Worm (Caenorhabditis elegans): ENCODE results near the gene stdh-4.
"Not testable (repeated sequence)": the region's sequence is repeated elsewhere in the genome, so short reads cannot be mapped to it uniquely, and the experiment has no call there.

stdh-4 gene

DNA sequence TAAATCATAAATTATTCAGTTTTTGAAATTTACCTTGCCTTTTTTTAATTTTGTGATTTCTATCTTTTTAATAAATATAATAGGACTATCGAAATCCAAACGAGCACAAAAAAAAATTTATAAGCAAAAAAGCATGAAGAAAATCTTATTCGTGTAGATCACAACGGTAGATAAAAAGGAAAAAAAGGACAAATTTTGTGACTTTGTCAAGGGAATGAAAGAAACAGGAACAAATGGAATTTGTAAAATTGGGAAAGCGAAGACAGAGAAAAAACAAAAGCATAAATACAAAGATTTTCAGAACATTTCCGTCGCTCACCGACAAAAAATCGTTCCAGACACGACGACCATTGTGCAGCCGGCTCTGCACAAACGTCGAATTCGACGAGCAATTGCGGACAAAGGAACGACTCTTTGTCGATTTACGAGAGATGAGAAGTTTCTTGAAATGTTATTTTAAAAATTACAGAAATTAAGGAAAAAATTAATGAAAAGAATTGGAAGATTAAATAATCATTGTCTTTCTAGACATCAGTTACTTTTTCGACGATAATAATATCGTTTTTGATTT is 30.2 kb upstream of the stdh-4 start, which contains the start of gene F45F2.10:
F45F2.10 (minus strand) TSS at position 51 of the 571 bp plus-strand sequence.
- no peak for TF ChIP-seq elt-3 (tag; optimal IDR thresholded peaks at IDR 0.05)
- TF ChIP-seq snpc-4 (tag; optimal IDR thresholded peaks at IDR 0.05) = peak; percentile 30
- peak; percentile 6 for TF ChIP-seq R02D3.7 (tag; optimal IDR thresholded peaks at IDR 0.05)
- peak; percentile 1 for TF ChIP-seq nhr-129 (tag; optimal IDR thresholded peaks at IDR 0.05)

DNA sequence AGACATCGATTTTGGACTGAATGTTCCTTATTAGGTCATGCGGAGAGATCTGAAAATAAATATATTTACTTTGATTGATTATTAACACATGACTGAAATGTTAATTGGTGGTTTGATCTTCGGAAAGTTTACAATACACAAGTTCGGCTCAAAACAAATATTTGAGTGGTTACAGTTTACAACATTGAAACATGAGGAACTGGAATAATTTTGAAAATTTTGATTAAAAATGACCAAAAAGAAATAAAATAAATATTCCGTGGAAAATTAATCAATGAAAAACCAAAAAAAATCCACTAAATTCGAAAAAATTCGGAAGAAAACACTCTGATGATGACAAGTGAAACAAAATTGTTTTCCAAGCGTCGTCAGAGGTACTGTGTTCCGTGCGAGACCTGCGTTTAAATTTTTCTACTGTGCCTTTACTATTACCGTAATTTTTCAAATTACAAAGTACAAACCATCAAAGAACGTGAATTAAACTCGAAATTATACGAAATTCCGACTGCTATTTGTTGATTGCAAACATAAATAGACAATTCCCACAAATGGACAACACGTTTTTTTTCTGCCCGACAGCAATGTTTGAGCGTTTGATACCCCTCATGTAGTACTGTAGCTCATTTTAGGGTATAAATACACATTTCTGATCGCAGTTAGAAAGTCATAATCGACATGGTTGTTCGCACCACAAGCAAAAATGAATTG is 28.1 kb upstream of the stdh-4 start, which contains the start of the genes F45F2.11 and otpl-7:
F45F2.11 (minus strand) TSS at position 51 of the 708 bp plus-strand sequence.
otpl-7 (plus strand) TSS at position 658 of the 708 bp plus-strand sequence.
- TF ChIP-seq alr-1 (tag; optimal IDR thresholded peaks at IDR 0.05) = no peak
- no peak for TF ChIP-seq ceh-82 (tag; optimal IDR thresholded peaks at IDR 0.05)
- TF ChIP-seq sma-3 (GFP tag; optimal IDR thresholded peaks at IDR 0.05) = no peak
- TF ChIP-seq gmeb-1 (tag; optimal IDR thresholded peaks at IDR 0.05) = no peak
- no peak for TF ChIP-seq sem-4 (tag; optimal IDR thresholded peaks at IDR 0.05)
- TF ChIP-seq Y55F3AM.14 (GFP tag; optimal IDR thresholded peaks at IDR 0.05) = no peak
- TF ChIP-seq nhr-77 (tag; optimal IDR thresholded peaks at IDR 0.05) = no peak
- TF ChIP-seq blmp-1 (tag; optimal IDR thresholded peaks at IDR 0.05; ENCODE audit: insufficient read depth) = no peak
- TF ChIP-seq lin-11 (tag; optimal IDR thresholded peaks at IDR 0.05) = no peak
- TF ChIP-seq F13H6.1 (tag; optimal IDR thresholded peaks at IDR 0.05) = no peak
- TF ChIP-seq nhr-23 (tag; optimal IDR thresholded peaks at IDR 0.05) = no peak
- no peak for TF ChIP-seq nhr-129 (tag; optimal IDR thresholded peaks at IDR 0.05)
- TF ChIP-seq nhr-6 (tag; optimal IDR thresholded peaks at IDR 0.05) = no peak
- no peak for TF ChIP-seq C34F6.9 (tag; optimal IDR thresholded peaks at IDR 0.05)
- no peak for TF ChIP-seq mab-5 (tag; optimal IDR thresholded peaks at IDR 0.05)
- TF ChIP-seq nhr-237 (tag; optimal IDR thresholded peaks at IDR 0.05) = no peak
- TF ChIP-seq fos-1 (tag; optimal IDR thresholded peaks at IDR 0.05) = no peak
- no peak for TF ChIP-seq ama-1 (optimal IDR thresholded peaks at IDR 0.05)
- TF ChIP-seq ZK546.5 (tag; optimal IDR thresholded peaks at IDR 0.05) = no peak
- TF ChIP-seq mbf-1 (tag; optimal IDR thresholded peaks at IDR 0.05) = no peak

ce11 chrV:8525774-8526173 is 23.3 kb upstream of the stdh-4 start, which contains the start of gene otpl-6:
TSS of gene otpl-6 (plus strand) at chrV:8526074.
- no peak for TF ChIP-seq F13H6.1 (tag; optimal IDR thresholded peaks at IDR 0.05)
- TF ChIP-seq crh-2 (tag; optimal IDR thresholded peaks at IDR 0.05) = no peak
- no peak for TF ChIP-seq nhr-11 (tag; optimal IDR thresholded peaks at IDR 0.05)
- TF ChIP-seq nhr-129 (tag; optimal IDR thresholded peaks at IDR 0.05) = no peak
- no peak for TF ChIP-seq sem-4 (tag; optimal IDR thresholded peaks at IDR 0.05)
- TF ChIP-seq alr-1 (tag; optimal IDR thresholded peaks at IDR 0.05) = no peak
- TF ChIP-seq aly-2 (tag; optimal IDR thresholded peaks at IDR 0.05) = no peak
- no peak for TF ChIP-seq nhr-77 (tag; optimal IDR thresholded peaks at IDR 0.05)
- TF ChIP-seq fos-1 (tag; optimal IDR thresholded peaks at IDR 0.05) = no peak
- no peak for TF ChIP-seq snpc-4 (tag; optimal IDR thresholded peaks at IDR 0.05)

- no peak for TF ChIP-seq gmeb-1 (tag; optimal IDR thresholded peaks at IDR 0.05)
- no peak for TF ChIP-seq ztf-11 (tag; optimal IDR thresholded peaks at IDR 0.05)
- TF ChIP-seq mab-5 (tag; optimal IDR thresholded peaks at IDR 0.05) = no peak
- TF ChIP-seq lin-11 (tag; optimal IDR thresholded peaks at IDR 0.05) = no peak
- no peak for TF ChIP-seq ama-1 (optimal IDR thresholded peaks at IDR 0.05)
- no peak for TF ChIP-seq unc-55 (GFP tag; optimal IDR thresholded peaks at IDR 0.05)
- no peak for TF ChIP-seq aly-2 (tag; optimal IDR thresholded peaks at IDR 0.05)
- no peak for TF ChIP-seq mbf-1 (tag; optimal IDR thresholded peaks at IDR 0.05)
- TF ChIP-seq snpc-4 (tag; optimal IDR thresholded peaks at IDR 0.05) = no peak
These were observed 19.9 kb upstream of the stdh-4 start, which contains the start of gene otpl-5 for ce11 chrV:8529219-8529618. TSS of gene otpl-5 (plus strand) at chrV:8529519.

DNA sequence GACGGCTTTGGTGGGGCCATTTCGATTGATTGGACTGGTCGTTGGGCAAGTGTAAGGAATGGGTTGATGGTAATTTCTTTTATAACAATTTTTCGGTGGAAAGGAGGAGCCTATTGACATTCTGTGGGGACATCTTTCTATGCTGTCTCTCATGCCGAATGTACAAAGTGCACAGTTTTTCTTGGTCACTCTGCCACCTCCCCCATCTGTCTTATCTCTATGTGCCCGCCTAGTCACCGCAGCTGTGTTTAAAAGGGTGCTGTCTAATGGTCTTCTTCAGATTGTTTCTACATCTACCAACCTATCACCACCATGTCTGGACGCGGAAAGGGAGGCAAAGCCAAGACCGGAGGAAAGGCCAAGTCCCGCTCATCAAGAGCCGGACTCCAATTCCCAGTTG is 16.0 kb upstream of the stdh-4 start, which contains the start of the genes his-8 and his-7:
his-8 (minus strand) TSS at position 20 of the 400 bp plus-strand sequence.
his-7 (plus strand) TSS at position 313 of the 400 bp plus-strand sequence.
- not testable (repeated sequence) for TF ChIP-seq sma-3 (GFP tag; optimal IDR thresholded peaks at IDR 0.05); elt-3 (tag; optimal IDR thresholded peaks at IDR 0.05); nhr-129 (tag; optimal IDR thresholded peaks at IDR 0.05)

DNA sequence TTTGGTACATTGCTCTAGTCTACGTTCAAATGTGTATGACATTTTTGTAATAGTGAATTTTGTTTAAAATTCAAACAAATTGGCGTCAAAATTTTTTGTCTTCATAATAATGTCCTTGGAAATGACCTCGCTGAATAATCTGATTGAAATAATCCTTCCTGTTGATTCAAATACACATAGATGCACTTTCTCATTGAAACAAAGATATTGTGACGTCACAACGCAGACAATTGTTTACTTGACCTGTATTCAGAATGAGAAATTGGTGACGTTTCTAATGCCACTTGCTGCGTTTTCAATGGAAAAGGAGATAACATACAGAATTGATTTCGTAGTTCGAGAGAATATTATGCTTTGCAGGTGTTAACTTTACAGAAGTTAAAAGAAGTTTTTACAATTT is 15.2 kb upstream of the stdh-4 start:
- TF ChIP-seq sma-9 (GFP tag; optimal IDR thresholded peaks at IDR 0.05) = no peak
- no peak for TF ChIP-seq sma-9 (tag; optimal IDR thresholded peaks at IDR 0.05)
- no peak for TF ChIP-seq nhr-237 (tag; optimal IDR thresholded peaks at IDR 0.05)
- no peak for TF ChIP-seq lsy-2 (tag; optimal IDR thresholded peaks at IDR 0.05)
- TF ChIP-seq fos-1 (tag; optimal IDR thresholded peaks at IDR 0.05) = no peak
- no peak for TF ChIP-seq blmp-1 (tag; optimal IDR thresholded peaks at IDR 0.05; ENCODE audit: insufficient read depth)

Data from whole organism, L2 larva.